Worm (Caenorhabditis elegans): ENCODE results near the gene Y47D3A.1.

DNA sequence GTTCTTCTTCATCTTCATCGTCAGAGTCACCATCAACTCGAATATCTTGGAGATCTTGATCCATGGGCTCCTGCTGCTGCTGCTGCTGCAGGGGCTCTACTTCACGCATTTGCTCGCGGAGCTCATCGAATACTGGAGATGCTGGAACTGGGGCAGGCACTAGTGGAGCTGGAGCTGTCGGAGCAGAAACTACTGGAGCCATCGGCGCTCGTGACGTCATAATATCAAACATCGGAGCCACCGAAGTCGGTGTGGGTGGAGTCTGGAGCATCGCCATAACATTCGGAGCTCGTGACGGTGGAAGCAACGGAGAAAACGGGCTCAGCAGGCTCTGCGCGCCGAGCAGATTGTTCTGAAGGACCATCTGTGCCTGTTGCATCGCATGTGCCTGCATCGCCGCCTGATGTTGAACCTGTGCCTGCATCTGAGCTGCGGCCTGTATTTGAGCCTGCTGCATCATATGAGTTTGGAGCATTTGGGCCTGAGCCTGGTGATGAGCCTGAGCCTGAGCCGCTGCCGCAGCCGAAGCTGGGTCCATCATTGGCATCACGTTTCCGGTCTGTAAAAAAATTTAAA lies 34.1 kb upstream of the Y47D3A.1 start:
- TF ChIP-seq ref-1 (GFP tag; conservative IDR thresholded peaks at IDR 0.05) (no peak), flt-1 (GFP tag; IDR thresholded peaks at IDR 0.05) (no peak), med-1 (GFP tag; optimal IDR thresholded peaks at IDR 0.05; ENCODE audit: insufficient read depth) (no peak), ztf-23 (GFP tag; IDR thresholded peaks at IDR 0.05) (no peak), klf-2 (GFP tag; conservative IDR thresholded peaks at IDR 0.05) (no peak)
